Worm (Caenorhabditis elegans) whole organism, young adult: ENCODE data around the gene R12B2.13.
A peak's percentile ranks its signal among the peaks of the same experiment; 100 is the strongest.

ENCODE experiments used
- B0261.1 ChIP-seq: sonication (generic microtip); optimal IDR thresholded peaks from 2 replicates; lab custom pipeline; 2016; ENCODE audit warnings: mild to moderate bottlenecking, missing genetic modification characterization, moderate library complexity, missing compliant biosample characterization
- F57C9.4 ChIP-seq: sonication (generic microtip); optimal IDR thresholded peaks from 2 replicates; lab custom pipeline; 2017; ENCODE audit warnings: mild to moderate bottlenecking, missing genetic modification characterization, missing compliant biosample characterization
- K12H6.12 ChIP-seq: fragments of 200-800 bp; sonication (Bioruptor generic); optimal IDR thresholded peaks from 2 replicates; lab custom pipeline; 2018; ENCODE audit warnings: mild to moderate bottlenecking, missing genetic modification characterization, missing compliant biosample characterization
- Y56A3A.18 ChIP-seq: fragments of 200-800 bp; sonication (Bioruptor generic); IDR thresholded peaks from 2 replicates; pipeline ENCODE4 v1.3.6; 2022; ENCODE audit warnings: missing genetic modification reagents, missing genetic modification characterization, missing compliant biosample characterization
- Y95B8A.8 ChIP-seq: fragments of 200-800 bp; sonication (Bioruptor generic); IDR thresholded peaks from 2 replicates; pipeline ENCODE4 v1.3.6; 2022; ENCODE audit warnings: missing genetic modification reagents, missing genetic modification characterization, missing compliant biosample characterization
- attf-6 ChIP-seq: fragments of 200-800 bp; sonication (Bioruptor generic); IDR thresholded peaks from 2 replicates; pipeline ENCODE4 v1.3.6; 2022; ENCODE audit warnings: missing genetic modification reagents, missing genetic modification characterization, missing compliant biosample characterization
- cebp-1 ChIP-seq, 2 experiments: fragments of 200-800 bp in 1 of 2; sonication (Bioruptor generic) in 1 of 2; sonication (generic microtip) in 1 of 2; IDR thresholded peaks in 1 of 2; optimal IDR thresholded peaks in 1 of 2; 2 replicates each; pipeline versions ENCODE4 v1.3.6 to Lab custom; 2017 to 2022; ENCODE audit warnings: missing compliant biosample characterization in 2 of 2, missing genetic modification characterization in 2 of 2, mild to moderate bottlenecking in 1 of 2, missing genetic modification reagents in 1 of 2, moderate library complexity in 1 of 2
- ceh-100 ChIP-seq: fragments of 200-800 bp; sonication (Bioruptor generic); IDR thresholded peaks from 2 replicates; pipeline ENCODE4 v1.3.6; 2022; ENCODE audit warnings: missing genetic modification reagents, missing genetic modification characterization, missing compliant biosample characterization
- ceh-27 ChIP-seq: fragments of 200-800 bp; sonication (Bioruptor generic); optimal IDR thresholded peaks from 2 replicates; lab custom pipeline; 2018; ENCODE audit warnings: mild to moderate bottlenecking, missing genetic modification characterization, moderate library complexity, missing compliant biosample characterization
- dox-1 ChIP-seq: fragments of 200-800 bp; sonication (Bioruptor generic); IDR thresholded peaks from 2 replicates; pipeline ENCODE4 v1.3.6; 2022; ENCODE audit warnings: missing genetic modification reagents, missing genetic modification characterization, missing compliant biosample characterization
- dpff-1 ChIP-seq: sonication (generic microtip); optimal IDR thresholded peaks from 2 replicates; lab custom pipeline; 2017; ENCODE audit warnings: mild to moderate bottlenecking, missing genetic modification characterization, missing compliant biosample characterization
- dpl-1 ChIP-seq: fragments of 150-350 bp; optimal IDR thresholded peaks from 2 replicates; lab custom pipeline; 2014; ENCODE audit warnings: missing biosample characterization, missing genetic modification reagents, missing genetic modification characterization
- him-1 ChIP-seq: sonication (generic microtip); optimal IDR thresholded peaks from 2 replicates; lab custom pipeline; 2016; ENCODE audit warnings: missing genotype, missing genetic modification reagents, missing genetic modification characterization, missing compliant biosample characterization
- hmg-1.2 ChIP-seq: fragments of 200-800 bp; sonication (Bioruptor generic); IDR thresholded peaks from 2 replicates; pipeline ENCODE4 v1.3.6; 2022; ENCODE audit warnings: missing genetic modification reagents, missing genetic modification characterization, missing compliant biosample characterization
- let-607 ChIP-seq, 2 experiments: fragments of 200-800 bp in 1 of 2; sonication (Bioruptor generic) in 1 of 2; sonication (generic microtip) in 1 of 2; optimal IDR thresholded peaks; 2 replicates each; lab custom pipeline; 2016 to 2018; ENCODE audit warnings: mild to moderate bottlenecking in 2 of 2, missing compliant biosample characterization in 2 of 2, missing genetic modification characterization in 2 of 2, moderate library complexity in 2 of 2, missing genotype in 1 of 2
- lin-26 ChIP-seq: fragments of 200-800 bp; sonication (Bioruptor generic); IDR thresholded peaks from 2 replicates; pipeline ENCODE4 v1.3.6; 2022; ENCODE audit warnings: missing genetic modification reagents, missing genetic modification characterization, missing compliant biosample characterization
- lsl-1 ChIP-seq: fragments of 200-800 bp; sonication (Bioruptor generic); optimal IDR thresholded peaks from 2 replicates; lab custom pipeline; 2018; ENCODE audit warnings: mild to moderate bottlenecking, missing genetic modification characterization, moderate library complexity, missing compliant biosample characterization
- madf-3 ChIP-seq: fragments of 200-800 bp; sonication (Bioruptor generic); IDR thresholded peaks from 2 replicates; pipeline ENCODE4 v1.3.6; 2022; ENCODE audit warnings: missing genetic modification reagents, missing genetic modification characterization, missing compliant biosample characterization
- mcd-1 ChIP-seq: fragments of 200-800 bp; sonication (Bioruptor generic); IDR thresholded peaks from 2 replicates; pipeline ENCODE4 v1.3.6; 2022; ENCODE audit warnings: missing genetic modification reagents, missing genetic modification characterization, missing compliant biosample characterization
- nfyb-1 ChIP-seq: fragments of 200-800 bp; sonication (Bioruptor generic); IDR thresholded peaks from 2 replicates; pipeline ENCODE4 v1.3.6; 2022; ENCODE audit warnings: missing genetic modification reagents, missing genetic modification characterization, missing compliant biosample characterization
- nhr-179 ChIP-seq: sonication (generic microtip); optimal IDR thresholded peaks from 2 replicates; lab custom pipeline; 2016; ENCODE audit warnings: mild to moderate bottlenecking, missing genetic modification characterization, missing compliant biosample characterization
- nhr-80 ChIP-seq: sonication (generic microtip); optimal IDR thresholded peaks from 2 replicates; lab custom pipeline; 2016; ENCODE audit warnings: missing genetic modification characterization, missing compliant biosample characterization
- nhr-90 ChIP-seq: sonication (generic microtip); optimal IDR thresholded peaks from 2 replicates; lab custom pipeline; 2016; ENCODE audit warnings: missing genotype, mild to moderate bottlenecking, missing genetic modification characterization, missing compliant biosample characterization
- somi-1 ChIP-seq: fragments of 200-800 bp; sonication (Bioruptor generic); optimal IDR thresholded peaks from 2 replicates; lab custom pipeline; 2018; ENCODE audit warnings: mild to moderate bottlenecking, missing genetic modification characterization, missing compliant biosample characterization
- tbp1 ChIP-seq: fragments of 200-800 bp; sonication (Bioruptor generic); optimal IDR thresholded peaks from 2 replicates; lab custom pipeline; 2018; ENCODE audit warnings: mild to moderate bottlenecking, missing genetic modification characterization, missing compliant biosample characterization
- tbx-9 ChIP-seq: sonication (generic microtip); optimal IDR thresholded peaks from 2 replicates; lab custom pipeline; 2016; ENCODE audit warnings: borderline replicate concordance, missing genetic modification characterization, inconsistent platforms, missing compliant biosample characterization
- unc-130 ChIP-seq: sonication (generic microtip); optimal IDR thresholded peaks from 2 replicates; lab custom pipeline; 2016; ENCODE audit warnings: missing genetic modification reagents, missing genetic modification characterization, missing compliant biosample characterization
- unc-62 ChIP-seq: fragments of 150-350 bp; optimal IDR thresholded peaks from 2 replicates; lab custom pipeline; 2014; ENCODE audit warnings: missing biosample characterization, missing genetic modification reagents, missing genetic modification characterization
- zfh-2 ChIP-seq: fragments of 200-800 bp; sonication (Bioruptor generic); conservative IDR thresholded peaks from 2 replicates; pipeline ENCODE4 v1.3.6; 2022; ENCODE audit warnings: missing genetic modification reagents, missing genetic modification characterization, missing compliant biosample characterization
- ztf-25 ChIP-seq: fragments of 200-800 bp; sonication (Bioruptor generic); IDR thresholded peaks from 2 replicates; pipeline ENCODE4 v1.3.6; 2022; ENCODE audit warnings: missing genetic modification reagents, missing genetic modification characterization, missing compliant biosample characterization
- ztf-26 ChIP-seq: sonication (generic microtip); optimal IDR thresholded peaks from 2 replicates; lab custom pipeline; 2017; ENCODE audit warnings: missing genetic modification characterization, missing compliant biosample characterization
- ztf-28 ChIP-seq: fragments of 200-800 bp; sonication (Bioruptor generic); IDR thresholded peaks from 2 replicates; pipeline ENCODE4 v1.3.6; 2022; ENCODE audit warnings: missing genetic modification reagents, missing genetic modification characterization, missing compliant biosample characterization

R12B2.13 gene

DNA sequence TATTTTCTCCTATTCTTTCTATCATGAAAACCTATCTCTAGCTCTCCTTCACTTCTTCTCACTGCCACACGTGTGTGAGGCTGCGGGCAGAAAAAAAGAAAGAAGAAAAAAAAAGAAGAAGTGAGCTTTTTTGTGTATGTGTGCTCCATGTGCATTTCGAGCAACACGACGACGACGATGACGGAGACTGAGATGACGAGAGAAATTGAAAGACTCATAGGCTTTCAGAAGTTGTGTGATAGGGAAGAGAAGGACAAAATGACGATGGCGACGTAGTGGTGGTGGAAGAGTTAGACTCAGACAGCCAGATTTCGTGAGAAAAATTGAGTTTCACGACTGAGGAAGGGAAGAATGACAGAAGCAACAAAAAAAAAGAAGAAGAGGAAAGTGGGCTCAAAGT, 12.2 kb upstream of the R12B2.13 start (continued):
- no peak for TF ChIP-seq unc-62 (GFP tag; lab: Kevin White, UChicago)
- no peak for TF ChIP-seq him-1 (tag; lab: Kevin White, UChicago)
- peak; percentile 67 for TF ChIP-seq K12H6.12

DNA sequence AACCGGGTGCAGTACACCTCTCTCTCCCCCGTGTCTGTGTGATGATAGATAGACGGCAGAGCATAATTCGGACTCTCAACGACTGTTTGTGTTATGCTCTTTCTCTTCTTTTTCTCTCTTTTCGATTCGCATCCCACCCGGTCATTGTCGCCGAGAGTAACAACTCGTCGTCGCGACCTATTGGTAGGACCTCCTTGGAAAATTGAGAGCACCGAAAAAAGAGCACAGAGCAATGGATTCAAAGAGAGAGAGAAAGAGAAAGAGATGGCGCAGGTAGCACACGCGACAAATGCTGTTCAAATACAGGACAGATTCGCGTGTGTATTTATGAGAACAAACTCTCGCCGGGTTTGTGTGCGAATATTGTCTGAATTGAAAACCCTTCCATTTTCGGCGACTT, 10.4 kb upstream of the R12B2.13 start:
- TF ChIP-seq ztf-25 (no peak), ceh-27 (GFP tag; lab: Kevin White, UChicago) (no peak), B0261.1 (no peak), zfh-2 (GFP tag; lab: Robert Waterston, UW) (peak; percentile 39; the same call in 1 of the 2 replicates)

ce11 chrIII:5842920-5843319, 9.6 kb upstream of the R12B2.13 start:
- TF ChIP-seq ztf-28 (GFP tag; lab: Robert Waterston, UW) (no peak), zfh-2 (GFP tag; lab: Robert Waterston, UW) (0 out of 2 replicates have a peak, but pooled peaks have one; percentile 8), madf-3 (GFP tag; lab: Robert Waterston, UW) (no peak), cebp-1 (GFP tag; IDR thresholded peaks at IDR 0.05; lab: Robert Waterston, UW) (no peak), cebp-1 (tag; optimal IDR thresholded peaks at IDR 0.05; lab: Kevin White, UChicago) (peak; percentile 10)

- TF ChIP-seq cebp-1 (GFP tag; IDR thresholded peaks at IDR 0.05; lab: Robert Waterston, UW) = no peak
- peak; percentile 57 for TF ChIP-seq cebp-1 (tag; optimal IDR thresholded peaks at IDR 0.05; lab: Kevin White, UChicago)
- peak; percentile 36; the same call in 1 of the 2 replicates for TF ChIP-seq dox-1
- peak; percentile 25 for TF ChIP-seq tbp1 (GFP tag; lab: Kevin White, UChicago)
- TF ChIP-seq tbx-9 (tag; lab: Kevin White, UChicago) = no peak
- no peak for TF ChIP-seq attf-6 (GFP tag; lab: Robert Waterston, UW)
- no peak for TF ChIP-seq madf-3 (GFP tag; lab: Robert Waterston, UW)
- TF ChIP-seq dpff-1 = no peak
- peak; percentile 19; the same call in 1 of the 2 replicates for TF ChIP-seq hmg-1.2 (GFP tag; lab: Robert Waterston, UW)
- no peak for TF ChIP-seq ztf-26 (tag; lab: Kevin White, UChicago)
- no peak for TF ChIP-seq mcd-1 (GFP tag; lab: Robert Waterston, UW)
- TF ChIP-seq dpl-1 (GFP tag; lab: Kevin White, UChicago) = no peak
- no peak for TF ChIP-seq nhr-179 (tag; lab: Kevin White, UChicago)
- peak; percentile 13 for TF ChIP-seq somi-1 (GFP tag; lab: Kevin White, UChicago)
- peak; percentile 59; the same call in 1 of the 2 replicates for TF ChIP-seq zfh-2 (GFP tag; lab: Robert Waterston, UW)
- TF ChIP-seq nfyb-1 (GFP tag; lab: Robert Waterston, UW) = peak; percentile 21; the same call in 1 of the 2 replicates
- TF ChIP-seq F57C9.4 = no peak
- TF ChIP-seq Y56A3A.18 (GFP tag; lab: Robert Waterston, UW) = no peak
- no peak for TF ChIP-seq lsl-1 (GFP tag; lab: Kevin White, UChicago)
- no peak for TF ChIP-seq ceh-100
- no peak for TF ChIP-seq unc-130 (GFP tag; lab: Kevin White, UChicago)
- no peak for TF ChIP-seq lin-26
- no peak for TF ChIP-seq let-607 (tag; optimal IDR thresholded peaks at IDR 0.05; lab: Kevin White, UChicago)
Observed at ce11 chrIII:5841676-5842075, 8.4 kb upstream of the R12B2.13 start.

DNA sequence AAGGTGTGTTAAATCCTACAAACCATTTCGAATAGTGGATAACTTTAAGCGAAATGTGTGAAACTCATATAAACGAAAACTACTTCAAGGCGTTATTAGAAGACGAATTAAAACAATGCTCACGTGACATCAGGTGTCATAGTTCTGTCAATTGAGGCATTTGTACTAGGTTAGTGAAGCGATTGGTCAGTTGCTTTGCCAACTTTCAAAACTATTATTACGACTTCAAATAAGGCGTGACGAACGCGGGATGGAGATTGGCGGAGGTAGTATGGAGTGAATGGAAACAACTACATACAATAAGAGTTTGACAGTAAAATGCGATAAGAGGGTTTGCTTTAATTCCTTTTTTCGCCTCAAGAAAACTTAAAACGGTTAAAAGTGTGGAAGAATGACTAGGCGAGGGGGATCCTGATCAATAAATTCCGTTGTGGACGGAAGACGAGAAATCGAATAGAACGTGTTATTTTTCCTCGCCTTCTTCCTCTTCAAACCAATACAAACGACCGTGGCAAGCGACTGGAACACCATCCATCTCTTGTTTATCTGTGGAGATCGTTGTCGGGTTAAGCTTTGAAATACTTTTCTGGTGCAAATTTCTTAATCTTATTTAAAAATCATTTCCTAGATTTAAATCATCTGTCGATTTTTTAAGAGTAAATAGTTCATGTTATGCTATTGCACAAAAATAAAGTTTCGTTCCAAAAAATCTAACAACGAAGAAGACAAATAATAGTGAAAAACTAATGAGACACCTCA, 7.7 kb upstream of the R12B2.13 start:
- TF ChIP-seq Y95B8A.8 (GFP tag; lab: Robert Waterston, UW) (peak; percentile 13; the same call in 1 of the 2 replicates), nhr-80 (peak; percentile 21), nhr-90 (no peak)
- TF ChIP-seq, all 124 proteins: peak for 2
